Worm (Caenorhabditis elegans): ENCODE measurements around the gene T27D12.6.

ce11 chrII:11806256-11806655 is 29.1 kb upstream of the T27D12.6 start, which contains the start of gene jmjd-1.1:
- TF ChIP-seq hlh-30 (tag; optimal IDR thresholded peaks at IDR 0.05; ENCODE audit: insufficient read depth), result no peak
- TF ChIP-seq syd-9 (tag; optimal IDR thresholded peaks at IDR 0.05), result no peak
- TF ChIP-seq fkh-6 (tag; optimal IDR thresholded peaks at IDR 0.05), result no peak
- TF ChIP-seq ceh-18 (tag; optimal IDR thresholded peaks at IDR 0.05), result no peak
- no peak for TF ChIP-seq unc-55 (GFP tag; optimal IDR thresholded peaks at IDR 0.05)
- TF ChIP-seq ceh-14 (tag; optimal IDR thresholded peaks at IDR 0.05), result no peak
- no peak for TF ChIP-seq dmd-4 (tag; optimal IDR thresholded peaks at IDR 0.05; ENCODE audit: borderline replicate concordance)
- no peak for TF ChIP-seq lin-11 (tag; optimal IDR thresholded peaks at IDR 0.05)
- TF ChIP-seq pqm-1 (tag; optimal IDR thresholded peaks at IDR 0.05), result no peak
- TF ChIP-seq ets-4 (tag; optimal IDR thresholded peaks at IDR 0.05), result no peak

Measured in whole organism, late embryonic.